Fruit fly (Drosophila melanogaster) whole organism, wandering third instar larva: ENCODE measurements around the gene sds22.

Experiments
- Abd-B ChIP-seq: fragments of >200 bp; optimal IDR thresholded peaks from 2 replicates; lab custom pipeline; 2017; ENCODE audit warnings: missing biosample characterization, missing genetic modification characterization
- CG9705 ChIP-seq: fragments of 200-800 bp; sonication (Bioruptor generic); optimal IDR thresholded peaks from 2 replicates; lab custom pipeline; 2018; ENCODE audit warnings: missing biosample characterization, mild to moderate bottlenecking, missing genetic modification characterization
- Hr78 ChIP-seq: fragments of >200 bp; optimal IDR thresholded peaks from 2 replicates; lab custom pipeline; 2017; ENCODE audit warnings: missing biosample characterization, missing genetic modification characterization
- Hr83 ChIP-seq: fragments of 200-300 bp; sonication (Bioruptor generic); optimal IDR thresholded peaks from 2 replicates; lab custom pipeline; 2016; ENCODE audit warnings: missing biosample characterization, mild to moderate bottlenecking, missing genetic modification characterization, moderate library complexity; ENCODE audit not compliant: poor library complexity, severe bottlenecking
- Myc ChIP-seq: fragments of >200 bp; optimal IDR thresholded peaks from 2 replicates; lab custom pipeline; 2017
- OdsH ChIP-seq: fragments of 200-800 bp; sonication (Bioruptor generic); optimal IDR thresholded peaks from 2 replicates; lab custom pipeline; 2016; ENCODE audit warnings: missing biosample characterization, mild to moderate bottlenecking, missing genetic modification characterization
- br ChIP-seq: fragments of 200-800 bp; sonication (Bioruptor generic); optimal IDR thresholded peaks from 2 replicates; lab custom pipeline; 2016; ENCODE audit warnings: missing biosample characterization, missing genetic modification characterization
- psq ChIP-seq: fragments of 200-800 bp; sonication (Bioruptor generic); optimal IDR thresholded peaks from 3 replicates; lab custom pipeline; 2017; ENCODE audit warnings: missing biosample characterization, mild to moderate bottlenecking, missing genetic modification characterization, moderate library complexity
- rgr ChIP-seq: fragments of 200-800 bp; sonication (Bioruptor generic); optimal IDR thresholded peaks from 3 replicates; lab custom pipeline; 2016; ENCODE audit warnings: missing biosample characterization, mild to moderate bottlenecking, missing genetic modification characterization
- sage ChIP-seq: fragments of 200-800 bp; sonication (Bioruptor generic); optimal IDR thresholded peaks from 2 replicates; lab custom pipeline; 2016; ENCODE audit warnings: missing biosample characterization, mild to moderate bottlenecking, missing genetic modification characterization
- woc ChIP-seq: sonication (Bioruptor generic); optimal IDR thresholded peaks from 2 replicates; lab custom pipeline; 2016; ENCODE audit warnings: missing biosample characterization, mild to moderate bottlenecking, missing genetic modification characterization

DNA sequence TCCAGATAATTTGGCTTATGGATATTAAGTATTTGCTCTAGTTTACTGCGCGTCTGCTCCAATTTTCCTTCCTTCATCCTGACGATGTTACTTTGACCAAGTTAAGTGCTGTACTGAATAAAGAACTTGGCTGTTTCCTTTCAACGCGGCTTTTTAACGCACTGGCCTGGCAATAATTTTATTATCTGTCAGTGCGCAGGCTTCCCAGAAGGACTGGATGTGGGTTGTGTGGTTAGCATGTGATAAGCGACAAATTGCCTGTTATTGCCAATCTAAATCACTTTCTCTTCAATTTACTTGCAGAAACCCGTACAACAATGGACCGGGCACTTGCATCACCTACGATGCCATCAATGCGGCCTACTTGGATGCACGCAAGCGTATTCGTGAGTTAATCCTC is 49.2 kb downstream of the sds22 start, which contains the start of gene CG14331:
- TF ChIP-seq OdsH (GFP tag; lab: Kevin White, UChicago) (no peak), Hr78 (GFP tag; lab: Kevin White, UChicago) (no peak), CG9705 (GFP tag; lab: Kevin White, UChicago) (no peak), rgr (no peak), Myc (lab: Kevin White, UChicago) (no peak), psq (no peak), Hr83 (no peak), sage (GFP tag; lab: Kevin White, UChicago) (no peak), woc (no peak), br (GFP tag; lab: Kevin White, UChicago) (no peak), Abd-B (GFP tag; lab: Kevin White, UChicago) (no peak)
